Worm (Caenorhabditis elegans): ENCODE data around the gene gpa-9.
A peak's percentile ranks its signal among the peaks of the same experiment; 100 is the strongest.

DNA sequence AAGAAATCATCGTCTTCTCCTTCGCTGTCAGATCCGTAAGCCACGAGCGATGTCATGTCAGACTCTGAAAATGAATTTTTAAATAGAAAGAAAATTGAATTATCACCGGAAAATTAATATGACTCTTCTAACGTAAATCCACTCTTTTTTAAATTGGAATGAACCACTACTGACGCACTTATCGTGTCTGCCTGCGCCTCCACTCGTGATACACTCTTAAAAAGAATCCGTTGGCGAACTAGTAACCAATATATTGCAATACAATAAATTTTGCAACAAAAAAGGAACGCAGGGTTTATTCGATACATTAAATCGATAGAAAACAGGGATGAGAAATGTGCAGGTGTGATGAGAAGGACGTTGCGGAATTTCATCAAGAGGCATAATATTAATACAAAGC is 10.3 kb upstream of the gpa-9 start, which contains the start of gene ccch-3:
- no peak for TF ChIP-seq pqm-1 (tag; optimal IDR thresholded peaks at IDR 0.05)
- no peak for TF ChIP-seq nhr-28 (tag; optimal IDR thresholded peaks at IDR 0.05)
- TF ChIP-seq elt-2 (tag; optimal IDR thresholded peaks at IDR 0.05) = peak; percentile 23
- no peak for TF ChIP-seq egl-5 (tag; optimal IDR thresholded peaks at IDR 0.05)
- no peak for TF ChIP-seq elt-1 (tag; optimal IDR thresholded peaks at IDR 0.05)
- TF ChIP-seq nhr-11 (tag; optimal IDR thresholded peaks at IDR 0.05) = no peak
- no peak for TF ChIP-seq nhr-12 (tag; optimal IDR thresholded peaks at IDR 0.05)
- TF ChIP-seq lin-39 (tag; optimal IDR thresholded peaks at IDR 0.05) = no peak
- TF ChIP-seq nhr-237 (tag; optimal IDR thresholded peaks at IDR 0.05) = no peak
- no peak for TF ChIP-seq nhr-76 (tag; optimal IDR thresholded peaks at IDR 0.05)
- no peak for TF ChIP-seq ztf-4 (tag; optimal IDR thresholded peaks at IDR 0.05)
- no peak for TF ChIP-seq unc-62 (GFP tag; optimal IDR thresholded peaks at IDR 0.05)
